Fruit fly (Drosophila melanogaster) S2 (cell line): ENCODE measurements around the gene CG45101.

Experiments used
- CG8478 ChIP-seq: fragments of >200 bp; optimal IDR thresholded peaks from 2 replicates; lab custom pipeline; 2018
- CTCF ChIP-seq, 2 experiments: fragments of >200 bp; optimal IDR thresholded peaks; 2 replicates each; lab custom pipeline; 2018

Gene CG45101

DNA sequence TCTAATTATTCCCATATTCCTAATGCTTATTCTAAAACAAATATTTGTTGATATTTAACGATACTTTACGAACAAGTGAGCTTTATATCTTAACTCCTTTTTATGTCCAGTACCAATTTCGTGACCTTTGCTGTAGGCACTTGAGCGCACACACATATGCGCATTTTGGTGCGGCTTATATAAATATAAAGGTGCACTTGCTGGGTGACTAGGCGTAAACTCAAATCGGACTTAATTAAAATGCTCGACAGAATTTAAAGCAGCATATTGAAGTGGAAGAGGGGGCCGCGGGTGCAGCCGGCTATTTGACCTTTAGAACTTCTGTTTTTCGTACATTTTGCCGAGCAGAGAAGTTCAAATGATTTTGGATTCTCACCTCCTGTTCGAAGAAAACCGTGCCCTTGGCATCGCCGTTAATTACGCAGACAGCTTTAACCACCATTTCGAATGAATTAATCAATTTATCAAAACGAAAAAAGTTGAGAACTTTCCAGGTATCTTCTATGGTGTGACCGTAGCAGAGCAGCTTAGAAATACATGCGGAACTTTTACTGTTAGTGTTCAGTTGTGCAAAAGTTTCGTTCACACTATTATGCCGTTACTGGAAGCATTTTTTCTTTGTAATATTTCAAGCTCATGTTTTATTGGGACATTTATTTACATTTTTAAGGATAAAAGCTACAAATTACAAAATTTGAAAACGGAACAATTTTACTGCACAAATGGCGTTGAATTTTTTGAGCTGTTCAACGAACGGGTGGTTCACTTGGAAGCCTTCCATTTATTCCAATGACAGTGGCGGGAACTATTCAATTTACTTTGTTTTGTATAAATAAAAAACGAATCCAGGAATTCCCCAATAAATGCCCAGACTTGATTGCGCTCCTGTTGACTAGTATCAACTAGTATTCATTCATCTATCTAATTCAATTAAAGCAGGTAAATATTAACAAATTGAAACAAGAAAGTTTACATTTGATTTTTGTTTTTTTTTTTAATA is 48.7 kb downstream of the CG45101 start, which contains the start of gene Sod1:
Gene Sod1, minus strand, starts transcription at position 543 of the 1,000 bp plus-strand sequence.
- TF ChIP-seq CTCF (optimal IDR thresholded peaks at IDR 0.05; lab: Kevin White, UChicago) (no peak), CG8478 (lab: Kevin White, UChicago) (no peak)

DNA sequence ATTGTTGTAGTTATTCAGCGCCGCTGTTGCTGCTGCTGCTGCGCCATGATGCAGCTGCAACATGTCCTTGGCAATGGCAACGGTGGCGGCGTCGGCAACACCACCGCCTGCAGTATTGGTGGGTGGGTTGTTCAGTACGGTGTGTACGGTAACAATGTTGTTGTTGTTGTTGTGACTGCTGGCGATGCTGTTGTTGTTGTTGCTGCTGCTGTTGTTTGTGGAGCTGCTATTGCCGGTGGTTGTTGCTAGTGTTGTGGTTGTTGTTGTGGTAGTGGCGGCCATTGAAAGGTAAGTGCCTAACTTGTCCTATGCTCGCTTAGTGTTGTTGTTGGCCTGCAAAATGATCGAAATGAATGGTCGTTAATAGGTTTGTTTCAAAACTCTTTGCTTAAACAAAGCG is 52.9 kb downstream of the CG45101 start:
- no peak for TF ChIP-seq CTCF (optimal IDR thresholded peaks at IDR 0.05; lab: Kevin White, UChicago)
